Worm (Caenorhabditis elegans) whole organism, early embryonic: ENCODE data around the gene pcp-4.

ENCODE experiments used
- B0310.2 ChIP-seq: sonication (generic microtip); optimal IDR thresholded peaks from 2 replicates; lab custom pipeline; 2016; ENCODE audit warnings: mild to moderate bottlenecking, missing genetic modification characterization, missing compliant biosample characterization
- aly-1 ChIP-seq: sonication (generic microtip); optimal IDR thresholded peaks from 2 replicates; lab custom pipeline; 2016; ENCODE audit warnings: missing genetic modification characterization, missing compliant biosample characterization
- ama-1 ChIP-seq: fragments of 150-350 bp; optimal IDR thresholded peaks from 2 replicates; lab custom pipeline; 2014
- ceh-13 ChIP-seq: fragments of 200-800 bp; sonication (Bioruptor generic); optimal IDR thresholded peaks from 2 replicates; lab custom pipeline; 2018; ENCODE audit warnings: mild to moderate bottlenecking, missing genetic modification characterization, missing compliant biosample characterization
- ceh-36 ChIP-seq: sonication (generic microtip); optimal IDR thresholded peaks from 2 replicates; lab custom pipeline; 2016; ENCODE audit warnings: missing genetic modification characterization, inconsistent platforms, missing compliant biosample characterization
- hmg-4 ChIP-seq: fragments of 200-800 bp; sonication (Bioruptor generic); optimal IDR thresholded peaks from 2 replicates; lab custom pipeline; 2018; ENCODE audit warnings: mild to moderate bottlenecking, missing genetic modification characterization, missing compliant biosample characterization
- pes-1 ChIP-seq: fragments of 200-800 bp; sonication (Bioruptor generic); IDR thresholded peaks from 2 replicates; pipeline ENCODE4 v1.3.6; 2022; ENCODE audit warnings: missing genetic modification reagents, missing genetic modification characterization, missing compliant biosample characterization

DNA sequence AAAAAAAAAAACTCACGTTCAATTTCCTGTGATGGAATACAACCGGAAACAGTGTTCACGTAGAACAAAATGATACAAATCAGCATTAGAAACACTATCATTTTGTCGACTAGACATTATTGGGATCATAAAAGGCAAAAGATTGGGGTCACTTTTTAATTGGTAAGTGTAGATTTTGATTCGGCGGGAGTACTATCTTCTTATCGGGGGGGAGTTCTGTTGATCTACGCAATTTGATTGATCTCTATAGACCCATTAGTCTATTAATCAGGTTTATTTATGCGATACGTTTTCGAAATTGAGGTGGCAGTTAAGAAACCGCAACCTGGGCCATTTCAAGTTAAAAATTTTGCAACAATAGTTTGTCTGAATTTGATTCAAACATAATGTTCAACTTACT is 29.8 kb downstream of the pcp-4 start, which contains the start of gene Y116F11B.2:
- TF ChIP-seq B0310.2 (tag; lab: Kevin White, UChicago) (no peak), aly-1 (tag; lab: Kevin White, UChicago) (no peak), ceh-36 (tag; lab: Kevin White, UChicago) (no peak), ama-1 (lab: Kevin White, UChicago) (no peak), ceh-13 (GFP tag; lab: Kevin White, UChicago) (no peak), pes-1 (no peak), hmg-4 (no peak)
